Fruit fly (Drosophila melanogaster): ENCODE measurements around the gene dod.

DNA sequence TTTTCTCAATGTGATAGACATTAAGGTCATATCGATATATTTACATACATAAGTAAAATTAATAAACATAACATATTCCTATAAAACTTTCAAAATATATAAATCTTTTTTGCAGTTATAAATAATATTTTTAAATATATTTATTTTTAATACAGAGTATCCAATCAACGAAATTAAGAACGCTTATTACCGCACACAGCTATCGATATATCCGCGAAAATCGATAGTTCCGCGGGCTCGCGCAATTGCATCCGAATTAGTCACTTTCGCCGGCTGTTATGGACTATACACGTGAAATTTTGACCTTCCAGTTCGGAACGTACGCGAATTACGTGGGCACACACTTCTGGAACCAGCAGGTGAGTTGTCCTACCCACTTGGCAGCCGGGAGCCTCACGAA is 43.6 kb downstream of the dod start, which contains the start of gene mst:
- TF ChIP-seq CG8478 (optimal IDR thresholded peaks at IDR 0.05) = no peak
- no peak for TF ChIP-seq CTCF (optimal IDR thresholded peaks at IDR 0.05)

All from S2 (cell line).